Worm (Caenorhabditis elegans): ENCODE data around the gene athp-2.

athp-2 gene

DNA sequence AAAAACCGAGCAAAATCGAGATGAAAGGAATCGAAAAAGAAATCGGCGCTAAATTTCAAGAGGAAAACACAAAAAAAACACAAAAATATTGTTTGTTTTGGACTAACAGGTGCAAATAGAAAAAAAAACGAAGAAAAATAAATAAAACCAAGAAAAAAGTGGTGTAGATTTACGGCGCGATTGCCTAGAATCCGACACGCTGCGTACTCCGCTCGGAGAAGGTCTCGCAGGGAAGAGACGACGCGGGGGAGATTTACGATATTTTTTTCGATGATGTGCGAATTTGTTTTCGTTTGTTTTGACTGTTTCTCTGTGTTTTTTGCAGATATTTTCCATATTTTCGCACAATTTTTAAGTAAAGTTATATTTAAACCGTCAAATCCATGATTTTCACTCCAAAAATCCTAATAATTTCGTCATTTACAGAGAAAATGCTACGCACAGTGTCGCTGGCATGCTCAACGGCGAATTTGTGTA, 40.7 kb upstream of the athp-2 start, which contains the start of gene sco-1 (continued):
- TF ChIP-seq eyg-1 (tag; optimal IDR thresholded peaks at IDR 0.05) (no peak), pha-2 (tag; optimal IDR thresholded peaks at IDR 0.05) (no peak), hlh-30 (tag; optimal IDR thresholded peaks at IDR 0.05; ENCODE audit: insufficient read depth) (no peak), pqm-1 (tag; optimal IDR thresholded peaks at IDR 0.05) (peak; percentile 48), Y22D7AL.16 (tag; optimal IDR thresholded peaks at IDR 0.05) (no peak), mec-3 (tag; optimal IDR thresholded peaks at IDR 0.05; ENCODE audit: borderline replicate concordance) (peak; percentile 48), lim-6 (tag; optimal IDR thresholded peaks at IDR 0.05) (peak; percentile 63), ref-2 (tag; optimal IDR thresholded peaks at IDR 0.05) (peak; percentile 76), unc-55 (GFP tag; optimal IDR thresholded peaks at IDR 0.05) (peak; percentile 63), madf-2 (tag; optimal IDR thresholded peaks at IDR 0.05) (no peak), nfya-1 (tag; optimal IDR thresholded peaks at IDR 0.05) (peak; percentile 83), dmd-4 (tag; optimal IDR thresholded peaks at IDR 0.05; ENCODE audit: borderline replicate concordance) (no peak), npax-4 (tag; optimal IDR thresholded peaks at IDR 0.05) (no peak), ceh-2 (tag; optimal IDR thresholded peaks at IDR 0.05) (peak; percentile 83), pax-1 (tag; optimal IDR thresholded peaks at IDR 0.05) (peak; percentile 83), elt-2 (tag; optimal IDR thresholded peaks at IDR 0.05) (peak; percentile 84), ceh-34 (tag; optimal IDR thresholded peaks at IDR 0.05) (peak; percentile 87), pros-1 (tag; optimal IDR thresholded peaks at IDR 0.05) (no peak), che-1 (tag; optimal IDR thresholded peaks at IDR 0.05) (peak; percentile 8), ceh-6 (GFP tag; optimal IDR thresholded peaks at IDR 0.05) (no peak), pha-4 (tag; optimal IDR thresholded peaks at IDR 0.05) (no peak), ets-4 (tag; optimal IDR thresholded peaks at IDR 0.05) (peak; percentile 92), ceh-24 (tag; optimal IDR thresholded peaks at IDR 0.05) (no peak), ceh-48 (tag; optimal IDR thresholded peaks at IDR 0.05) (peak; percentile 11), pat-9 (tag; optimal IDR thresholded peaks at IDR 0.05) (no peak), dve-1 (tag; optimal IDR thresholded peaks at IDR 0.05) (peak; percentile 76), K09A11.1 (tag; optimal IDR thresholded peaks at IDR 0.05; ENCODE audit: insufficient read depth) (peak; percentile 13)

DNA sequence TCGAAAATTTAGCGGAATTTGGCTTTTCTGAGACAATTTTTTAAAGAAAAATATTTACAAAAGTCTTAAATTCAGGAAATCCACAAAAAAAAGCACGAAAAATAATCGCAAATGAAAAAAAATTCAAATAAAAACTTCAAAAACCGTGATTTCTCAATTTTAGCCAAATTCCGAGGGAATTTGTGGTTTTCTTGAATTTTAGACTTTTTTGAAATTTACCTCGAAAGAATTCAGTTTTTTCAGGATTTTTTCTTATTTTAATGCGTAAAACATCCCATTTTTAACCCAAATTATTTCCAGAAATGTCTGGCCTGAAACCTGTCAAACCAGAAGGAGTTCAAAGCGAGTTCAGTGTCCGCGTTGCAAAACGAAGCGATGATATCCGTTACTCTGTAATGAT, 38.7 kb upstream of the athp-2 start, which contains the start of gene gtf-2F1:
Gene gtf-2F1 (plus strand): TSS at position 301 of the 400 bp plus-strand sequence.
- no peak for TF ChIP-seq zip-5 (tag; optimal IDR thresholded peaks at IDR 0.05)
- TF ChIP-seq pha-4 (tag; optimal IDR thresholded peaks at IDR 0.05), result no peak
- TF ChIP-seq ceh-45 (GFP tag; IDR thresholded peaks at IDR 0.05), result no peak
- no peak for TF ChIP-seq ets-4 (tag; optimal IDR thresholded peaks at IDR 0.05)
- no peak for TF ChIP-seq ceh-9 (tag; optimal IDR thresholded peaks at IDR 0.05)
- no peak for TF ChIP-seq ceh-34 (tag; optimal IDR thresholded peaks at IDR 0.05)
- TF ChIP-seq pag-3 (tag; optimal IDR thresholded peaks at IDR 0.05; ENCODE audit: borderline replicate concordance), result no peak
- no peak for TF ChIP-seq hlh-13 (GFP tag; optimal IDR thresholded peaks at IDR 0.05)
- no peak for TF ChIP-seq hlh-8 (tag; optimal IDR thresholded peaks at IDR 0.05)
- no peak for TF ChIP-seq pros-1 (tag; optimal IDR thresholded peaks at IDR 0.05)
- TF ChIP-seq sdc-2 (tag; optimal IDR thresholded peaks at IDR 0.05), result no peak
- no peak for TF ChIP-seq F13H6.1 (tag; optimal IDR thresholded peaks at IDR 0.05)
- TF ChIP-seq ztf-16 (tag; optimal IDR thresholded peaks at IDR 0.05), result no peak

DNA sequence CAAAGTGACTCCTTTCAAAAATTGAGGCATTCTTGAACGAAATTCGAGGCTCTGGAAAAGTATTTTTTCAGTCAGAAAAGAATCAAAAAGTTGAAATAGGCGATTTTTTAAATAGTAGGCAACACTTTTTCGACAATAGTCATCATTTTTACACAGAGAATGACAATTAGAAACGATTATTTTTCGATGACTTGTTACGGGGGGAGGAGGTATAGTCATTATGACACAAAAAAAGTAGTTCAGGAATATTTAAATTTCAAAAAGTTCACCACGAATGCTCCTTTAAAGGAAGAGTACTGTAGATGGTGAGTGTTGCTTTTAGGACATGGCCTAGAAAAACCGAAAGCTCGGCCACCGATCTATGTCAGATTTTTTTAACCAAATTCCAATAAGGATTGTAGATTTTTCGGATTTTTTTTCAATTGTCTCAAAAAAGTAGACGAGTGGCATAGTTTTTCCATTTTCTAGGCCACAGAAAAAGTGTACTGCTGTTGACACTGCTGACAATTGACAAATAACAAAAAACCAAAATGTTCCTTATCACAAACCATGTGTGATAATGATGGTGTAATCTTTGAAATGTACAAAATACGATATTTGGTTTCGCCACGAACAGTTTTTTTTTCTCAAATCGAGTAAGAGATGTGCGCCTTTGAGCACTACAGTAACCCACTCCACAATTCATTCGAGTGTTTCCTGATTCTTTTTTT, 32.9 kb upstream of the athp-2 start, which contains the start of gene Y52E8A.3:
Gene Y52E8A.3 (minus strand): TSS at position 51 of the 710 bp plus-strand sequence.
- TF ChIP-seq C08G9.2 (tag; optimal IDR thresholded peaks at IDR 0.05), result no peak
- no peak for TF ChIP-seq elt-2 (tag; optimal IDR thresholded peaks at IDR 0.05)
- TF ChIP-seq unc-55 (GFP tag; optimal IDR thresholded peaks at IDR 0.05), result no peak
- no peak for TF ChIP-seq ceh-22 (tag; optimal IDR thresholded peaks at IDR 0.05)
- TF ChIP-seq dmd-4 (tag; optimal IDR thresholded peaks at IDR 0.05; ENCODE audit: borderline replicate concordance), result no peak
- TF ChIP-seq hlh-6 (tag; optimal IDR thresholded peaks at IDR 0.05), result no peak
- TF ChIP-seq zip-5 (tag; optimal IDR thresholded peaks at IDR 0.05), result no peak
- no peak for TF ChIP-seq ref-2 (tag; optimal IDR thresholded peaks at IDR 0.05)
- no peak for TF ChIP-seq ztf-16 (tag; optimal IDR thresholded peaks at IDR 0.05)
- TF ChIP-seq fkh-10 (GFP tag; optimal IDR thresholded peaks at IDR 0.05), result no peak
- TF ChIP-seq ahr-1 (tag; optimal IDR thresholded peaks at IDR 0.05), result no peak
- TF ChIP-seq C38D4.7 (GFP tag; optimal IDR thresholded peaks at IDR 0.05), result no peak

Data from whole organism, late embryonic.